Fruit fly (Drosophila melanogaster) whole organism, wandering third instar larva: ENCODE measurements around the gene Sap47.

Experiments used
- Hnf4 ChIP-seq: fragments of 200-800 bp; sonication (Bioruptor generic); optimal IDR thresholded peaks from 2 replicates; lab custom pipeline; 2016; ENCODE audit warnings: missing biosample characterization, mild to moderate bottlenecking, missing genetic modification characterization
- Mio ChIP-seq: sonication (Bioruptor generic); optimal IDR thresholded peaks from 2 replicates; lab custom pipeline; 2016; ENCODE audit warnings: missing biosample characterization, missing genetic modification characterization
- psq ChIP-seq: fragments of 200-800 bp; sonication (Bioruptor generic); optimal IDR thresholded peaks from 3 replicates; lab custom pipeline; 2017; ENCODE audit warnings: missing biosample characterization, mild to moderate bottlenecking, missing genetic modification characterization, moderate library complexity

dm6 chr3R:15920751-15921156, 14.1 kb upstream of the Sap47 start, which contains the start of gene Fbxl7:
- TF ChIP-seq Hnf4 (no peak), Mio (GFP tag; lab: Kevin White, UChicago) (no peak), psq (no peak)
